Worm (Caenorhabditis elegans) whole organism, L2 larva: ENCODE measurements around the gene akt-2.

Experiments used
- F13H6.1 ChIP-seq: sonication (generic microtip); optimal IDR thresholded peaks from 2 replicates; lab custom pipeline; 2016; ENCODE audit warnings: missing genetic modification characterization, missing compliant biosample characterization
- ZK546.5 ChIP-seq: sonication (generic microtip); optimal IDR thresholded peaks from 2 replicates; lab custom pipeline; 2017; ENCODE audit warnings: missing biosample characterization, missing genetic modification characterization
- snpc-4 ChIP-seq: fragments of 150-350 bp; optimal IDR thresholded peaks from 2 replicates; lab custom pipeline; 2014; ENCODE audit warnings: missing biosample characterization, missing genetic modification characterization
- unc-62 ChIP-seq: fragments of 150-350 bp; optimal IDR thresholded peaks from 2 replicates; lab custom pipeline; 2014; ENCODE audit warnings: missing biosample characterization, missing genetic modification reagents, missing genetic modification characterization
- zag-1 ChIP-seq: fragments of 150-350 bp; optimal IDR thresholded peaks from 2 replicates; lab custom pipeline; 2014; ENCODE audit warnings: missing biosample characterization, missing genetic modification characterization

DNA sequence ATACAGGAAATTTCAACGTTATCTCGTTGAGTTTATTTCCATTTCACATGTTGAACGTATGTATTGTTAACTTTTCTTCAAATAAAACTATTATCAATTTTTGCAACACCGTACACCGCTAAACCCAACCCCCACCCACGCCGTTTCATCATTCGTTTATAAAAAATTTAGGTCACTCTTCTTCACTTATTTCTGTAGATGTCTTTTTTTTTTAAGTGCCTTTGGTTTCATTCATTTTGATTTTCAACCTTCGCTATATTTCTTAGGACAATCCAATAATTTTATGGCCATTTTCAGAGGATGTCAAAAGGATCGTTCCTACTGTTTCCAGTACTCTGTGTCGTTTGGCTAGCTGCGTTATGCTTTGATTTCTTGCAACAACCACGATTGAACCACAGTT is 32.7 kb downstream of the akt-2 start, which contains the start of gene C37E2.3:
- TF ChIP-seq F13H6.1 (tag; lab: Kevin White, UChicago) (no peak), unc-62 (GFP tag; lab: Kevin White, UChicago) (no peak), zag-1 (tag; lab: Kevin White, UChicago) (no peak), snpc-4 (tag; lab: Kevin White, UChicago) (no peak), ZK546.5 (tag; lab: Kevin White, UChicago) (no peak)
